Fruit fly (Drosophila melanogaster) whole organism, embryonic: ENCODE results near the gene Svil.

Source experiments
- ATbp ChIP-seq: fragments of 200-800 bp; sonication (Bioruptor generic); optimal IDR thresholded peaks from 2 replicates; lab custom pipeline; 2017; ENCODE audit warnings: missing biosample characterization, mild to moderate bottlenecking, missing genetic modification characterization, missing genetic modification reagents
- Aef1 ChIP-seq: fragments of 200-800 bp; sonication (Bioruptor generic); IDR thresholded peaks from 3 replicates; pipeline ENCODE4 v1.3.6; 2022; ENCODE audit warnings: missing biosample characterization, missing genetic modification characterization
- Asciz ChIP-seq: fragments of 200-800 bp; sonication (Bioruptor generic); optimal IDR thresholded peaks from 2 replicates; lab custom pipeline; 2017; ENCODE audit warnings: missing biosample characterization, mild to moderate bottlenecking, missing genetic modification characterization, missing genetic modification reagents
- CG10543 ChIP-seq: fragments of 200-800 bp; sonication (Bioruptor generic); optimal IDR thresholded peaks from 3 replicates; lab custom pipeline; 2017; ENCODE audit warnings: missing biosample characterization, mild to moderate bottlenecking, missing genetic modification characterization, moderate library complexity
- CG10959 ChIP-seq: fragments of 200-800 bp; sonication (Bioruptor generic); IDR thresholded peaks from 2 replicates; pipeline ENCODE4 v1.3.6; 2022; ENCODE audit warnings: missing biosample characterization, missing genetic modification characterization
- CG10979 ChIP-seq: fragments of 200-800 bp; sonication (Bioruptor generic); optimal IDR thresholded peaks from 2 replicates; lab custom pipeline; 2018; ENCODE audit warnings: missing biosample characterization, mild to moderate bottlenecking, missing genetic modification characterization, moderate library complexity
- CG12942 ChIP-seq: fragments of 200-800 bp; sonication (Bioruptor generic); optimal IDR thresholded peaks from 3 replicates; lab custom pipeline; 2016; ENCODE audit warnings: missing biosample characterization, missing genetic modification characterization
- CG15514 ChIP-seq: fragments of 200-800 bp; sonication (Bioruptor generic); optimal IDR thresholded peaks from 3 replicates; lab custom pipeline; 2017; ENCODE audit warnings: missing biosample characterization, missing genetic modification characterization, mild to moderate bottlenecking, moderate library complexity, missing genetic modification reagents
- CG15601 ChIP-seq: fragments of 200-800 bp; sonication (Bioruptor generic); optimal IDR thresholded peaks from 3 replicates; lab custom pipeline; 2019; ENCODE audit warnings: missing biosample characterization, mild to moderate bottlenecking, missing genetic modification characterization, moderate library complexity
- CG15696 ChIP-seq: fragments of 200-800 bp; sonication (Bioruptor generic); optimal IDR thresholded peaks from 2 replicates; lab custom pipeline; 2019; ENCODE audit warnings: missing biosample characterization, mild to moderate bottlenecking, missing genetic modification characterization, moderate library complexity
- CG17361 ChIP-seq: fragments of 200-800 bp; sonication (Bioruptor generic); IDR thresholded peaks from 3 replicates; pipeline ENCODE4 v1.3.6; 2022; ENCODE audit warnings: missing biosample characterization, missing genetic modification characterization
- CG17802 ChIP-seq: fragments of 200-800 bp; sonication (Bioruptor generic); optimal IDR thresholded peaks from 2 replicates; lab custom pipeline; 2018; ENCODE audit warnings: missing biosample characterization, mild to moderate bottlenecking, missing genetic modification characterization, moderate library complexity
- CG18764 ChIP-seq: fragments of 200-800 bp; sonication (Bioruptor generic); optimal IDR thresholded peaks from 3 replicates; lab custom pipeline; 2016; ENCODE audit warnings: missing biosample characterization, missing genetic modification characterization
- CG31224 ChIP-seq: fragments of 200-800 bp; sonication (Bioruptor generic); IDR thresholded peaks from 2 replicates; pipeline ENCODE4 v1.3.6; 2022; ENCODE audit warnings: missing biosample characterization, missing genetic modification characterization
- CG34224 ChIP-seq: fragments of 200-800 bp; sonication (Bioruptor generic); IDR thresholded peaks from 3 replicates; pipeline ENCODE4 v1.3.6; 2022; ENCODE audit warnings: missing biosample characterization, missing genetic modification characterization; ENCODE audit not compliant: partially characterized antibody
- CG6254 ChIP-seq: fragments of 200-800 bp; sonication (Bioruptor generic); optimal IDR thresholded peaks from 3 replicates; lab custom pipeline; 2017; ENCODE audit warnings: mild to moderate bottlenecking, missing biosample characterization, missing genetic modification reagents, missing genetic modification characterization
- CG9876 ChIP-seq: fragments of 200-800 bp; sonication (Bioruptor generic); optimal IDR thresholded peaks from 2 replicates; lab custom pipeline; 2016; ENCODE audit warnings: missing biosample characterization, missing genetic modification characterization
- Camta ChIP-seq: fragments of 200-800 bp; sonication (Bioruptor generic); optimal IDR thresholded peaks from 2 replicates; lab custom pipeline; 2016; ENCODE audit warnings: missing biosample characterization, missing genetic modification characterization
- Chrac-16 ChIP-seq: fragments of 200-800 bp; sonication (Bioruptor generic); optimal IDR thresholded peaks from 3 replicates; lab custom pipeline; 2016; ENCODE audit warnings: missing biosample characterization, missing genetic modification characterization
- D19A ChIP-seq: fragments of 200-800 bp; optimal IDR thresholded peaks from 3 replicates; lab custom pipeline; 2019; ENCODE audit warnings: missing biosample characterization, mild to moderate bottlenecking, missing genetic modification characterization, moderate library complexity
- GATAe ChIP-seq: fragments of 200-800 bp; sonication (Bioruptor generic); conservative IDR thresholded peaks from 2 replicates; pipeline ENCODE4 v1.3.6; 2022; ENCODE audit warnings: missing biosample characterization, missing genetic modification characterization
- HLHmδ ChIP-seq: fragments of 200-800 bp; sonication (Bioruptor generic); optimal IDR thresholded peaks from 2 replicates; lab custom pipeline; 2018; ENCODE audit warnings: missing biosample characterization, mild to moderate bottlenecking, missing genetic modification characterization, moderate library complexity
- HmgZ ChIP-seq: fragments of 200-800 bp; sonication (Bioruptor generic); optimal IDR thresholded peaks from 2 replicates; lab custom pipeline; 2018; ENCODE audit warnings: missing biosample characterization, mild to moderate bottlenecking, missing genetic modification characterization
- Hr51 ChIP-seq, 2 experiments: fragments of 200-800 bp; sonication (Bioruptor generic); optimal IDR thresholded peaks; 2 replicates in 1 of 2; 3 replicates in 1 of 2; lab custom pipeline; 2016 to 2018; ENCODE audit warnings: missing biosample characterization in 2 of 2, missing genetic modification characterization in 2 of 2, mild to moderate bottlenecking in 1 of 2, moderate library complexity in 1 of 2
- Hsf ChIP-seq: fragments of 200-800 bp; sonication (Bioruptor generic); optimal IDR thresholded peaks from 3 replicates; lab custom pipeline; 2016; ENCODE audit warnings: missing biosample characterization, missing genetic modification characterization
- MESR4 ChIP-seq: fragments of 200-800 bp; sonication (Bioruptor generic); optimal IDR thresholded peaks from 2 replicates; lab custom pipeline; 2018; ENCODE audit warnings: missing biosample characterization, mild to moderate bottlenecking, missing genetic modification characterization, moderate library complexity
- NfI ChIP-seq: fragments of 200-800 bp; sonication (Bioruptor generic); optimal IDR thresholded peaks from 3 replicates; lab custom pipeline; 2018; ENCODE audit warnings: missing biosample characterization, mild to moderate bottlenecking, missing genetic modification characterization, moderate library complexity
- Oli ChIP-seq: fragments of 200-800 bp; sonication (Bioruptor generic); optimal IDR thresholded peaks from 2 replicates; lab custom pipeline; 2018; ENCODE audit warnings: missing biosample characterization, mild to moderate bottlenecking, missing genetic modification characterization, moderate library complexity
- Rfx ChIP-seq: fragments of 200-800 bp; sonication (Bioruptor generic); IDR thresholded peaks from 2 replicates; pipeline ENCODE4 v1.3.6; 2022; ENCODE audit warnings: missing biosample characterization, missing genetic modification characterization
- Tbp ChIP-seq: fragments of >200 bp; optimal IDR thresholded peaks from 2 replicates; lab custom pipeline; 2018; ENCODE audit warnings: missing biosample characterization, missing genetic modification characterization
- Trl ChIP-seq, 3 experiments: fragments of >200 bp in 2 of 3; fragments of 200-800 bp in 1 of 3; sonication (Bioruptor generic) in 1 of 3; optimal IDR thresholded peaks; 2 replicates in 1 of 3; 3 replicates in 2 of 3; lab custom pipeline; 2016 to 2017; ENCODE audit warnings: missing biosample characterization in 1 of 3, missing genetic modification characterization in 1 of 3
- Vsx1 ChIP-seq: fragments of 200-800 bp; sonication (Bioruptor generic); optimal IDR thresholded peaks from 2 replicates; lab custom pipeline; 2017; ENCODE audit warnings: missing biosample characterization, mild to moderate bottlenecking, missing genetic modification characterization, missing genetic modification reagents
- br ChIP-seq: fragments of >200 bp; optimal IDR thresholded peaks from 2 replicates; lab custom pipeline; 2017
- cato ChIP-seq: fragments of 200-800 bp; sonication (Bioruptor generic); optimal IDR thresholded peaks from 2 replicates; lab custom pipeline; 2016; ENCODE audit warnings: missing biosample characterization, missing genetic modification characterization, borderline replicate concordance
- dmrt11E ChIP-seq: fragments of 200-800 bp; sonication (Bioruptor generic); optimal IDR thresholded peaks from 3 replicates; lab custom pipeline; 2018; ENCODE audit warnings: missing biosample characterization, mild to moderate bottlenecking, missing genetic modification characterization, moderate library complexity
- grau ChIP-seq: fragments of 200-800 bp; optimal IDR thresholded peaks from 3 replicates; lab custom pipeline; 2019; ENCODE audit warnings: missing biosample characterization, mild to moderate bottlenecking, missing genetic modification characterization, moderate library complexity
- gsb ChIP-seq: fragments of 200-800 bp; sonication (Bioruptor generic); IDR thresholded peaks from 2 replicates; pipeline ENCODE4 v1.3.6; 2022; ENCODE audit warnings: missing biosample characterization, missing genetic modification characterization
- h ChIP-seq: fragments of >200 bp; optimal IDR thresholded peaks from 2 replicates; lab custom pipeline; 2017
- hb ChIP-seq: fragments of 200-800 bp; sonication (Bioruptor generic); IDR thresholded peaks from 3 replicates; pipeline ENCODE4 v1.3.6; 2022; ENCODE audit warnings: missing biosample characterization, missing genetic modification characterization; ENCODE audit not compliant: partially characterized antibody
- hkb ChIP-seq, 2 experiments: fragments of 200-800 bp in 1 of 2; fragments of >200 bp in 1 of 2; sonication (Bioruptor generic) in 1 of 2; IDR thresholded peaks in 1 of 2; optimal IDR thresholded peaks in 1 of 2; 2 replicates each; pipeline versions ENCODE4 v1.3.6 to Lab custom; 2017 to 2022; ENCODE audit warnings: missing biosample characterization in 1 of 2, missing genetic modification characterization in 1 of 2
- jigr1 ChIP-seq: fragments of 200-800 bp; sonication (Bioruptor generic); IDR thresholded peaks from 3 replicates; pipeline ENCODE4 v1.3.6; 2022; ENCODE audit warnings: missing biosample characterization, missing genetic modification characterization
- kah ChIP-seq: fragments of 200-800 bp; sonication (Bioruptor generic); optimal IDR thresholded peaks from 2 replicates; lab custom pipeline; 2018; ENCODE audit warnings: missing biosample characterization, mild to moderate bottlenecking, missing genetic modification characterization
- klu ChIP-seq: fragments of 200-800 bp; sonication (Bioruptor generic); IDR thresholded peaks from 2 replicates; pipeline ENCODE4 v1.3.6; 2022; ENCODE audit warnings: missing biosample characterization, missing genetic modification characterization
- knrl ChIP-seq: fragments of 200-800 bp; sonication (Bioruptor generic); IDR thresholded peaks from 3 replicates; pipeline ENCODE4 v1.3.6; 2022; ENCODE audit warnings: missing biosample characterization, missing genetic modification characterization; ENCODE audit not compliant: partially characterized antibody
- nau ChIP-seq: fragments of 200-800 bp; sonication (Bioruptor generic); optimal IDR thresholded peaks from 3 replicates; lab custom pipeline; 2017; ENCODE audit warnings: missing biosample characterization, mild to moderate bottlenecking, missing genetic modification characterization, missing genetic modification reagents
- ranshi ChIP-seq: fragments of 200-800 bp; sonication (Bioruptor generic); IDR thresholded peaks from 2 replicates; pipeline ENCODE4 v1.3.6; 2022; ENCODE audit warnings: missing biosample characterization, missing genetic modification characterization
- scrt ChIP-seq: fragments of 200-800 bp; sonication (Bioruptor generic); optimal IDR thresholded peaks from 2 replicates; lab custom pipeline; 2018; ENCODE audit warnings: missing biosample characterization, mild to moderate bottlenecking, missing genetic modification characterization, moderate library complexity
- stc ChIP-seq: fragments of 200-800 bp; sonication (Bioruptor generic); IDR thresholded peaks from 2 replicates; pipeline ENCODE4 v1.3.6; 2022; ENCODE audit warnings: missing biosample characterization, missing genetic modification characterization
- ttk ChIP-seq: fragments of 200-800 bp; sonication (Bioruptor generic); IDR thresholded peaks from 2 replicates; pipeline ENCODE4 v2.1.2; 2022; ENCODE audit warnings: missing biosample characterization, missing genetic modification characterization
- wor ChIP-seq: fragments of 200-800 bp; sonication (Bioruptor generic); IDR thresholded peaks from 2 replicates; pipeline ENCODE4 v1.3.6; 2022; ENCODE audit warnings: missing biosample characterization, missing genetic modification characterization
- zf30C ChIP-seq: fragments of 200-800 bp; sonication (Bioruptor generic); optimal IDR thresholded peaks from 3 replicates; lab custom pipeline; 2018; ENCODE audit warnings: missing biosample characterization, mild to moderate bottlenecking, missing genetic modification characterization

The Svil gene

DNA sequence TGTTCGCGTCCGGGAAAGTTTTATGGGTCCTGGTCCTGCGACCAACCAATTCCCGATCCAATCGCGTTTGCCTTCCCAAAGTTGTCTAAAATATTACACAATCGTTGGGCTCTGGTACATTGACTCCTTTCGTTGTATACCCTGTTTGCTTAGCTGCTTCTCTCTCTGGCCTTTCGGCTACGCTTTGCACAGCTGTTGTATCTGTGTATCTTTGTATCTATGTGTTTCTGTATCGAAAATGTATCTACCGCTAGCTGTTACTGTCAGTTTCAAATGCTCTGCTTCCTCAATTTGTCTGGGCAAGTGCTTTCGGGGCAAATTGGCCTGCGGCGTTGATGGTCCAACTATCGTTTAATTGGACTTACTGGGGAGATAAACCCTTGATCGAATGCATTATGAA, 92.2 kb downstream of the Svil start (continued):
- no peak for TF ChIP-seq cato (GFP tag; lab: Kevin White, UChicago)
- peak; percentile 40 for TF ChIP-seq CG15514 (GFP tag; lab: Kevin White, UChicago)
- no peak for TF ChIP-seq Trl (optimal IDR thresholded peaks at IDR 0.05; lab: Kevin White, UChicago)
- no peak for TF ChIP-seq Trl (GFP tag; optimal IDR thresholded peaks at IDR 0.05; lab: Kevin White, UChicago)
- TF ChIP-seq jigr1 (GFP tag; lab: Robert Waterston, UW): no peak
- no peak for TF ChIP-seq HLHmδ (GFP tag; lab: Kevin White, UChicago)
- no peak for TF ChIP-seq Tbp (GFP tag; lab: Kevin White, UChicago)
- TF ChIP-seq wor (GFP tag; lab: Robert Waterston, UW): no peak
- peak; percentile 22 for TF ChIP-seq Vsx1
- TF ChIP-seq CG15696 (tag; lab: Kevin White, UChicago): no peak
- TF ChIP-seq Oli (tag; lab: Kevin White, UChicago): no peak
- no peak for TF ChIP-seq grau
- TF ChIP-seq scrt (GFP tag; lab: Kevin White, UChicago): no peak
- TF ChIP-seq CG15601 (tag; lab: Kevin White, UChicago): peak; percentile 8
- no peak for TF ChIP-seq zf30C
- no peak for TF ChIP-seq kah (GFP tag; lab: Kevin White, UChicago)
- no peak for TF ChIP-seq GATAe (GFP tag; lab: Robert Waterston, UW)
- peak; percentile 46 for TF ChIP-seq ATbp (GFP tag; lab: Kevin White, UChicago)
- no peak for TF ChIP-seq CG12942
- no peak for TF ChIP-seq CG10979 (tag; lab: Kevin White, UChicago)
- no peak for TF ChIP-seq Chrac-16 (GFP tag; lab: Kevin White, UChicago)
- no peak for TF ChIP-seq Rfx (GFP tag; lab: Robert Waterston, UW)
- no peak for TF ChIP-seq ttk (GFP tag; lab: Robert Waterston, UW)
- TF ChIP-seq dmrt11E (tag; lab: Kevin White, UChicago): no peak
- TF ChIP-seq Hr51 (GFP tag; optimal IDR thresholded peaks at IDR 0.05; lab: Kevin White, UChicago): no peak
- TF ChIP-seq Asciz: peak; percentile 28
- TF ChIP-seq CG17802: no peak
- TF ChIP-seq CG17361 (GFP tag; lab: Robert Waterston, UW): no peak
- TF ChIP-seq Camta (GFP tag; lab: Kevin White, UChicago): no peak
- no peak for TF ChIP-seq HmgZ (tag; lab: Kevin White, UChicago)
- TF ChIP-seq knrl (GFP tag; lab: Robert Waterston, UW): no peak
- no peak for TF ChIP-seq CG10959 (GFP tag; lab: Robert Waterston, UW)
- TF ChIP-seq CG10543 (GFP tag; lab: Kevin White, UChicago): no peak
- no peak for TF ChIP-seq hb (GFP tag; lab: Robert Waterston, UW)
- TF ChIP-seq ranshi (GFP tag; lab: Robert Waterston, UW): no peak
- TF ChIP-seq hkb (optimal IDR thresholded peaks at IDR 0.05; lab: Kevin White, UChicago): no peak
- TF ChIP-seq hkb (GFP tag; IDR thresholded peaks at IDR 0.05; lab: Robert Waterston, UW): peak; percentile 27; the same call in 1 of the 2 replicates
- TF ChIP-seq Hsf (GFP tag; lab: Kevin White, UChicago): no peak
- TF ChIP-seq CG34224 (GFP tag; lab: Robert Waterston, UW): no peak
- TF ChIP-seq MESR4 (GFP tag; lab: Kevin White, UChicago): no peak
- TF ChIP-seq Aef1: no peak
- no peak for TF ChIP-seq gsb
- no peak for TF ChIP-seq stc (GFP tag; lab: Robert Waterston, UW)
- no peak for TF ChIP-seq klu (GFP tag; lab: Robert Waterston, UW)
- TF ChIP-seq h (lab: Kevin White, UChicago): no peak
- no peak for TF ChIP-seq br (lab: Kevin White, UChicago)
- peak; percentile 0 for TF ChIP-seq CG6254 (GFP tag; lab: Kevin White, UChicago)
- TF ChIP-seq D19A (tag; lab: Kevin White, UChicago): no peak
- no peak for TF ChIP-seq CG31224 (GFP tag; lab: Robert Waterston, UW)
- TF ChIP-seq NfI (GFP tag; lab: Kevin White, UChicago): no peak
- TF ChIP-seq CG18764: no peak
- peak; percentile 41 for TF ChIP-seq nau (GFP tag; lab: Kevin White, UChicago)
- no peak for TF ChIP-seq CG9876 (GFP tag; lab: Kevin White, UChicago)
